Fruit fly (Drosophila melanogaster) whole organism, embryonic: ENCODE measurements around the gene jus.

ENCODE experiments used
- Atf3 ChIP-seq: fragments of 200-800 bp; sonication (Bioruptor generic); optimal IDR thresholded peaks from 3 replicates; lab custom pipeline; 2016; ENCODE audit warnings: missing biosample characterization, missing genetic modification characterization
- Bdp1 ChIP-seq: fragments of 200-800 bp; sonication (Bioruptor generic); optimal IDR thresholded peaks from 3 replicates; lab custom pipeline; 2016; ENCODE audit warnings: missing biosample characterization, missing genetic modification characterization
- CG10366 ChIP-seq: fragments of 200-800 bp; sonication (Bioruptor generic); IDR thresholded peaks from 2 replicates; pipeline ENCODE4 v1.3.6; 2022; ENCODE audit warnings: missing biosample characterization, missing genetic modification characterization
- CG10654 ChIP-seq: fragments of 200-800 bp; sonication (Bioruptor generic); optimal IDR thresholded peaks from 2 replicates; lab custom pipeline; 2016; ENCODE audit warnings: missing biosample characterization, missing genetic modification characterization
- CG12071 ChIP-seq: fragments of 200-800 bp; sonication (Bioruptor generic); optimal IDR thresholded peaks from 3 replicates; lab custom pipeline; 2018; ENCODE audit warnings: missing biosample characterization, mild to moderate bottlenecking, missing genetic modification characterization
- CG12236 ChIP-seq: fragments of 200-800 bp; sonication (Bioruptor generic); optimal IDR thresholded peaks from 2 replicates; lab custom pipeline; 2016; ENCODE audit warnings: missing biosample characterization, missing genetic modification characterization
- CG12299 ChIP-seq: fragments of 200-800 bp; sonication (Bioruptor generic); optimal IDR thresholded peaks from 2 replicates; lab custom pipeline; 2018; ENCODE audit warnings: missing biosample characterization, mild to moderate bottlenecking, missing genetic modification characterization
- CG12391 ChIP-seq: fragments of 200-800 bp; sonication (Bioruptor generic); optimal IDR thresholded peaks from 3 replicates; lab custom pipeline; 2018; ENCODE audit warnings: missing biosample characterization, mild to moderate bottlenecking, missing genetic modification characterization, moderate library complexity
- CG15479 ChIP-seq: fragments of 200-800 bp; sonication (Bioruptor generic); optimal IDR thresholded peaks from 3 replicates; lab custom pipeline; 2019; ENCODE audit warnings: missing biosample characterization, mild to moderate bottlenecking, missing genetic modification characterization, moderate library complexity
- CG1602 ChIP-seq: fragments of 200-800 bp; sonication (Bioruptor generic); optimal IDR thresholded peaks from 3 replicates; lab custom pipeline; 2016; ENCODE audit warnings: missing biosample characterization, missing genetic modification characterization
- CG2129 ChIP-seq: fragments of 200-800 bp; sonication (Bioruptor generic); IDR thresholded peaks from 2 replicates; pipeline ENCODE4 v1.3.6; 2022; ENCODE audit warnings: missing biosample characterization, missing genetic modification characterization; ENCODE audit not compliant: partially characterized antibody
- CG31365 ChIP-seq: fragments of 200-800 bp; sonication (Bioruptor generic); optimal IDR thresholded peaks from 2 replicates; lab custom pipeline; 2018; ENCODE audit warnings: missing biosample characterization, mild to moderate bottlenecking, missing genetic modification characterization
- CG32767 ChIP-seq: fragments of 200-800 bp; sonication (Bioruptor generic); IDR thresholded peaks from 2 replicates; pipeline ENCODE4 v1.3.6; 2022; ENCODE audit warnings: missing biosample characterization, missing genetic modification characterization
- CG4617 ChIP-seq: fragments of 200-800 bp; sonication (Bioruptor generic); optimal IDR thresholded peaks from 3 replicates; lab custom pipeline; 2016; ENCODE audit warnings: missing biosample characterization, missing genetic modification characterization, borderline replicate concordance
- CG6254 ChIP-seq: fragments of 200-800 bp; sonication (Bioruptor generic); optimal IDR thresholded peaks from 3 replicates; lab custom pipeline; 2017; ENCODE audit warnings: mild to moderate bottlenecking, missing biosample characterization, missing genetic modification reagents, missing genetic modification characterization
- CG6854 ChIP-seq: fragments of 200-800 bp; sonication (Bioruptor generic); optimal IDR thresholded peaks from 3 replicates; lab custom pipeline; 2017; ENCODE audit warnings: missing biosample characterization, mild to moderate bottlenecking, missing genetic modification characterization
- CG9727 ChIP-seq: fragments of 200-800 bp; sonication (Bioruptor generic); optimal IDR thresholded peaks from 3 replicates; lab custom pipeline; 2017; ENCODE audit warnings: missing biosample characterization, mild to moderate bottlenecking, missing genetic modification characterization
- CTCF ChIP-seq: fragments of 200-800 bp; sonication (Bioruptor generic); optimal IDR thresholded peaks from 2 replicates; lab custom pipeline; 2017; ENCODE audit warnings: missing biosample characterization, mild to moderate bottlenecking, missing genetic modification characterization, moderate library complexity
- Deaf1 ChIP-seq: fragments of 200-800 bp; optimal IDR thresholded peaks from 3 replicates; lab custom pipeline; 2019; ENCODE audit warnings: missing biosample characterization, mild to moderate bottlenecking, missing genetic modification characterization, moderate library complexity
- Doc2 ChIP-seq: fragments of 200-800 bp; sonication (Bioruptor generic); IDR thresholded peaks from 2 replicates; pipeline ENCODE4 v1.3.6; 2022; ENCODE audit warnings: missing biosample characterization, missing genetic modification characterization
- Dref ChIP-seq: fragments of 200-800 bp; sonication (Bioruptor generic); IDR thresholded peaks from 2 replicates; pipeline ENCODE4 v1.3.6; 2022; ENCODE audit warnings: missing biosample characterization, missing genetic modification characterization
- E2f1 ChIP-seq: fragments of 200-800 bp; sonication (Bioruptor generic); IDR thresholded peaks from 2 replicates; pipeline ENCODE4 v1.3.6; 2022; ENCODE audit warnings: missing biosample characterization, missing genetic modification characterization
- Lim3 ChIP-seq: fragments of 200-800 bp; sonication (Bioruptor generic); IDR thresholded peaks from 2 replicates; pipeline ENCODE4 v1.3.6; 2022; ENCODE audit warnings: missing biosample characterization, missing genetic modification characterization
- MTF-1 ChIP-seq: fragments of 200-800 bp; sonication (Bioruptor generic); optimal IDR thresholded peaks from 2 replicates; lab custom pipeline; 2018; ENCODE audit warnings: missing biosample characterization, mild to moderate bottlenecking, missing genetic modification characterization, borderline replicate concordance
- Mad ChIP-seq: fragments of 200-800 bp; sonication (Bioruptor generic); optimal IDR thresholded peaks from 2 replicates; lab custom pipeline; 2016; ENCODE audit warnings: missing biosample characterization, missing genetic modification characterization
- NC2α ChIP-seq: fragments of 200-800 bp; sonication (Bioruptor generic); optimal IDR thresholded peaks from 2 replicates; lab custom pipeline; 2016; ENCODE audit warnings: missing biosample characterization, missing genetic modification characterization
- Tbp ChIP-seq: fragments of >200 bp; optimal IDR thresholded peaks from 2 replicates; lab custom pipeline; 2018; ENCODE audit warnings: missing biosample characterization, missing genetic modification characterization
- Xbp1 ChIP-seq: fragments of 200-800 bp; sonication (Bioruptor generic); optimal IDR thresholded peaks from 3 replicates; lab custom pipeline; 2016; ENCODE audit warnings: missing biosample characterization, mild to moderate bottlenecking, missing genetic modification characterization
- YL-1 ChIP-seq: fragments of 200-800 bp; sonication (Bioruptor generic); optimal IDR thresholded peaks from 3 replicates; lab custom pipeline; 2017; ENCODE audit warnings: missing biosample characterization, mild to moderate bottlenecking, missing genetic modification characterization
- br ChIP-seq: fragments of >200 bp; optimal IDR thresholded peaks from 2 replicates; lab custom pipeline; 2017
- caup ChIP-seq: fragments of 200-800 bp; sonication (Bioruptor generic); optimal IDR thresholded peaks from 3 replicates; lab custom pipeline; 2017; ENCODE audit warnings: missing biosample characterization, mild to moderate bottlenecking, missing genetic modification characterization, moderate library complexity; ENCODE audit not compliant: severe bottlenecking
- chn ChIP-seq: fragments of 200-800 bp; sonication (Bioruptor generic); optimal IDR thresholded peaks from 2 replicates; lab custom pipeline; 2016; ENCODE audit warnings: missing biosample characterization, missing genetic modification characterization
- corto ChIP-seq: fragments of 200-800 bp; sonication (Bioruptor generic); optimal IDR thresholded peaks from 2 replicates; lab custom pipeline; 2016; ENCODE audit warnings: missing biosample characterization, mild to moderate bottlenecking, missing genetic modification characterization, moderate library complexity
- crc ChIP-seq: fragments of 200-800 bp; sonication (Bioruptor generic); optimal IDR thresholded peaks from 2 replicates; lab custom pipeline; 2016; ENCODE audit warnings: missing biosample characterization, missing genetic modification characterization
- gcm ChIP-seq: fragments of 200-800 bp; sonication (Bioruptor generic); optimal IDR thresholded peaks from 2 replicates; lab custom pipeline; 2019; ENCODE audit warnings: missing biosample characterization, mild to moderate bottlenecking, missing genetic modification characterization, moderate library complexity
- grau ChIP-seq: fragments of 200-800 bp; optimal IDR thresholded peaks from 3 replicates; lab custom pipeline; 2019; ENCODE audit warnings: missing biosample characterization, mild to moderate bottlenecking, missing genetic modification characterization, moderate library complexity
- gsb-n ChIP-seq: fragments of 200-800 bp; sonication (Bioruptor generic); optimal IDR thresholded peaks from 3 replicates; lab custom pipeline; 2018; ENCODE audit warnings: missing biosample characterization, mild to moderate bottlenecking, missing genetic modification characterization
- gt ChIP-seq: fragments of 200-800 bp; sonication (Bioruptor generic); IDR thresholded peaks from 2 replicates; pipeline ENCODE4 v1.3.6; 2022; ENCODE audit warnings: missing biosample characterization, missing genetic modification characterization
- ham ChIP-seq: fragments of 200-800 bp; sonication (Bioruptor generic); IDR thresholded peaks from 2 replicates; pipeline ENCODE4 v1.3.6; 2022; ENCODE audit warnings: missing biosample characterization, missing genetic modification characterization
- kah ChIP-seq: fragments of 200-800 bp; sonication (Bioruptor generic); optimal IDR thresholded peaks from 2 replicates; lab custom pipeline; 2018; ENCODE audit warnings: missing biosample characterization, mild to moderate bottlenecking, missing genetic modification characterization
- kay ChIP-seq: fragments of 200-800 bp; sonication (Bioruptor generic); optimal IDR thresholded peaks from 2 replicates; lab custom pipeline; 2016; ENCODE audit warnings: missing biosample characterization, missing genetic modification characterization
- maf-S ChIP-seq: fragments of 200-800 bp; sonication (Bioruptor generic); optimal IDR thresholded peaks from 2 replicates; lab custom pipeline; 2016; ENCODE audit warnings: missing biosample characterization, missing genetic modification characterization
- mld ChIP-seq: fragments of 200-800 bp; sonication (Bioruptor generic); IDR thresholded peaks from 3 replicates; pipeline ENCODE4 v1.3.6; 2022; ENCODE audit warnings: missing biosample characterization, missing genetic modification characterization; ENCODE audit not compliant: partially characterized antibody
- nau ChIP-seq: fragments of 200-800 bp; sonication (Bioruptor generic); optimal IDR thresholded peaks from 3 replicates; lab custom pipeline; 2017; ENCODE audit warnings: missing biosample characterization, mild to moderate bottlenecking, missing genetic modification characterization, missing genetic modification reagents
- nom ChIP-seq: fragments of 200-800 bp; sonication (Bioruptor generic); optimal IDR thresholded peaks from 2 replicates; lab custom pipeline; 2017; ENCODE audit warnings: missing biosample characterization, missing genetic modification characterization, mild to moderate bottlenecking, moderate library complexity, missing genetic modification reagents
- pfk ChIP-seq: fragments of 200-800 bp; sonication (Bioruptor generic); optimal IDR thresholded peaks from 2 replicates; lab custom pipeline; 2018; ENCODE audit warnings: missing biosample characterization, mild to moderate bottlenecking, missing genetic modification characterization, moderate library complexity
- pros ChIP-seq: fragments of 200-800 bp; sonication (Bioruptor generic); optimal IDR thresholded peaks from 3 replicates; lab custom pipeline; 2019; ENCODE audit warnings: missing biosample characterization, mild to moderate bottlenecking, missing genetic modification characterization, moderate library complexity
- salm ChIP-seq: fragments of 200-800 bp; sonication (Bioruptor generic); optimal IDR thresholded peaks from 2 replicates; lab custom pipeline; 2018; ENCODE audit warnings: missing biosample characterization, mild to moderate bottlenecking, missing genetic modification characterization
- sim ChIP-seq: fragments of 200-800 bp; sonication (Bioruptor generic); IDR thresholded peaks from 2 replicates; pipeline ENCODE4 v1.3.6; 2022; ENCODE audit warnings: missing biosample characterization, missing genetic modification characterization
- sna ChIP-seq: fragments of 200-800 bp; sonication (Bioruptor generic); IDR thresholded peaks from 2 replicates; pipeline ENCODE4 v1.3.6; 2022; ENCODE audit warnings: missing biosample characterization, missing genetic modification characterization; ENCODE audit not compliant: partially characterized antibody
- sug ChIP-seq: fragments of 200-800 bp; optimal IDR thresholded peaks from 2 replicates; lab custom pipeline; 2019; ENCODE audit warnings: missing biosample characterization, mild to moderate bottlenecking, missing genetic modification characterization, moderate library complexity
- tna ChIP-seq: fragments of 200-800 bp; sonication (Bioruptor generic); IDR thresholded peaks from 2 replicates; pipeline ENCODE4 v1.3.6; 2022; ENCODE audit warnings: missing biosample characterization, missing genetic modification characterization; ENCODE audit not compliant: partially characterized antibody

jus gene

DNA sequence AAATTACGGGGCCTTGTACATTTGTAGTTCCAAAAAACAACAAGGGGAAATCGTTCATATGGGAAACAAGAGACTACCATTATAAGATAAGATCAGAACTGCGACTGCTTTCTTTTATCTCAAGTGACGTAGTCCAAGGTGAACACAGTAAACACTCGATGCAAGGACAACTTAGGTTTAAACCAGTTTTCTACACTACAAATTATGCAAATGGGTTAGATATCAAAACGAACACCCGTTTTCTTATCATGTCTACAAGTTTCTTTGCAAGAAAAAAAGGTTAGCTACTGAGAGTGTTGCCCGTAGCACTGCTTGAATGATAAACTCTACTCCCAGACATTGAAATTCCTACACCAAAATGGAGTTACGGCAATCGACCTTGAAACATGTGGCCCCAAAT, 70.7 kb downstream of the jus start (continued):
- TF ChIP-seq CG12299 (no peak), Deaf1 (tag; lab: Kevin White, UChicago) (no peak), CG32767 (GFP tag; lab: Robert Waterston, UW) (peak; percentile 56; the same call in 1 of the 2 replicates), CG6854 (no peak), CG12391 (tag; lab: Kevin White, UChicago) (peak; percentile 61), tna (GFP tag; lab: Robert Waterston, UW) (no peak), CG12071 (peak; percentile 28), CG12236 (GFP tag; lab: Kevin White, UChicago) (peak; percentile 3), YL-1 (GFP tag; lab: Kevin White, UChicago) (no peak), sim (GFP tag; lab: Robert Waterston, UW) (no peak), CG31365 (tag; lab: Kevin White, UChicago) (peak; percentile 89), nom (GFP tag; lab: Kevin White, UChicago) (no peak), Lim3 (GFP tag; lab: Robert Waterston, UW) (no peak), Dref (GFP tag; lab: Robert Waterston, UW) (no peak), sna (GFP tag; lab: Robert Waterston, UW) (no peak), Bdp1 (GFP tag; lab: Kevin White, UChicago) (peak; percentile 35), sug (no peak), corto (GFP tag; lab: Kevin White, UChicago) (no peak), CG4617 (GFP tag; lab: Kevin White, UChicago) (no peak), Tbp (GFP tag; lab: Kevin White, UChicago) (no peak), gsb-n (no peak), pros (GFP tag; lab: Kevin White, UChicago) (no peak), pfk (GFP tag; lab: Kevin White, UChicago) (no peak), Doc2 (GFP tag; lab: Robert Waterston, UW) (no peak), Mad (GFP tag; lab: Kevin White, UChicago) (no peak), gt (GFP tag; lab: Robert Waterston, UW) (peak; percentile 41; the same call in 1 of the 2 replicates), Xbp1 (GFP tag; lab: Kevin White, UChicago) (peak; percentile 64), E2f1 (GFP tag; lab: Robert Waterston, UW) (peak; percentile 68), ham (GFP tag; lab: Robert Waterston, UW) (no peak), CG15479 (GFP tag; lab: Kevin White, UChicago) (no peak), mld (no peak), CG10366 (GFP tag; lab: Robert Waterston, UW) (peak; percentile 79), caup (peak; percentile 53), crc (GFP tag; lab: Kevin White, UChicago) (peak; percentile 3), MTF-1 (no peak), kah (no peak), CG2129 (GFP tag; lab: Robert Waterston, UW) (no peak), CG10654 (GFP tag; lab: Kevin White, UChicago) (peak; percentile 2), maf-S (GFP tag; lab: Kevin White, UChicago) (peak; percentile 46), chn (GFP tag; lab: Kevin White, UChicago) (peak; percentile 36), CTCF (GFP tag; lab: Kevin White, UChicago) (no peak), CG9727 (peak; percentile 45), CG1602 (peak; percentile 57), NC2α (no peak), CG6254 (GFP tag; lab: Kevin White, UChicago) (peak; percentile 7), nau (no peak), kay (GFP tag; lab: Kevin White, UChicago) (no peak), grau (tag; lab: Kevin White, UChicago) (peak; percentile 96), br (lab: Kevin White, UChicago) (no peak), Atf3 (GFP tag; lab: Kevin White, UChicago) (no peak), salm (tag; lab: Kevin White, UChicago) (peak; percentile 32), gcm (GFP tag; lab: Kevin White, UChicago) (peak; percentile 34)
